Fruit fly (Drosophila melanogaster) S2 (cell line): Measurements from ENCODE around the gene vap.

Source experiments
- CG8478 ChIP-seq: fragments of >200 bp; optimal IDR thresholded peaks from 2 replicates; lab custom pipeline; 2018
- CTCF ChIP-seq, 2 experiments: fragments of >200 bp; optimal IDR thresholded peaks; 2 replicates each; lab custom pipeline; 2018

- TF ChIP-seq CG8478 (lab: Kevin White, UChicago): no peak
- peak in 1 of 2 experiments; percentile 18 for TF ChIP-seq CTCF (optimal IDR thresholded peaks at IDR 0.05; lab: Kevin White, UChicago)
Observed at dm6 chrX:15986654-15987053, 19.0 kb downstream of the vap start, which contains the start of gene ND-20.
